Worm (Caenorhabditis elegans): Measurements from ENCODE around the gene dbn-1.

dbn-1 gene

ce11 chrIII:13771145-13771544 lies 9.3 kb upstream of the dbn-1 start, which contains the start of the genes cyk-4 and pdr-1:
Gene cyk-4 (minus strand): TSS chrIII:13771224.
Gene pdr-1 (plus strand): TSS chrIII:13771513.
- TF ChIP-seq daf-8 (GFP tag; IDR thresholded peaks at IDR 0.05) (no peak), arid-1 (GFP tag; conservative IDR thresholded peaks at IDR 0.05) (no peak), spr-1 (tag; optimal IDR thresholded peaks at IDR 0.05) (no peak), ceh-32 (tag; optimal IDR thresholded peaks at IDR 0.05; ENCODE audit: poor library complexity) (no peak), D1046.2 (GFP tag; IDR thresholded peaks at IDR 0.05) (no peak), unc-62 (GFP tag; optimal IDR thresholded peaks at IDR 0.05 in 1 of 2) (peak in 1 of 2 experiments; percentile 77), unc-62 (tag; optimal IDR thresholded peaks at IDR 0.05) (no peak), lim-7 (GFP tag; IDR thresholded peaks at IDR 0.05) (no peak), daf-12 (tag; optimal IDR thresholded peaks at IDR 0.05) (no peak), egl-43 (GFP tag; IDR thresholded peaks at IDR 0.05) (no peak), unc-130 (GFP tag; optimal IDR thresholded peaks at IDR 0.05) (peak; percentile 14), F26F4.8 (GFP tag; conservative IDR thresholded peaks at IDR 0.05) (no peak), lin-38 (GFP tag; IDR thresholded peaks at IDR 0.05) (peak; percentile 91), zip-2 (tag; optimal IDR thresholded peaks at IDR 0.05) (no peak), nhr-6 (tag; optimal IDR thresholded peaks at IDR 0.05) (peak; percentile 72), ces-1 (GFP tag; optimal IDR thresholded peaks at IDR 0.05) (no peak), zfp-2 (tag; optimal IDR thresholded peaks at IDR 0.05) (no peak), skn-1 (tag; optimal IDR thresholded peaks at IDR 0.05) (no peak), hif-1 (tag; optimal IDR thresholded peaks at IDR 0.05) (no peak), F10B5.3 (tag; optimal IDR thresholded peaks at IDR 0.05) (no peak), vab-7 (GFP tag; IDR thresholded peaks at IDR 0.05) (no peak), mes-2 (tag; optimal IDR thresholded peaks at IDR 0.05; ENCODE audit: poor library complexity, severe bottlenecking) (peak; percentile 84), nhr-77 (tag; optimal IDR thresholded peaks at IDR 0.05) (peak; percentile 49), ceh-82 (tag; optimal IDR thresholded peaks at IDR 0.05) (no peak), daf-16 (GFP tag; optimal IDR thresholded peaks at IDR 0.05) (no peak), daf-16 (tag; optimal IDR thresholded peaks at IDR 0.05) (peak; percentile 34), aha-1 (tag) (no peak), ctbp-1 (GFP tag; IDR thresholded peaks at IDR 0.05) (no peak), hlh-30 (tag; optimal IDR thresholded peaks at IDR 0.05; ENCODE audit: insufficient read depth) (peak; percentile 88), dve-1 (tag; optimal IDR thresholded peaks at IDR 0.05; ENCODE audit: insufficient read depth) (no peak), ceh-20 (GFP tag; IDR thresholded peaks at IDR 0.05) (no peak), mxl-3 (GFP tag; optimal IDR thresholded peaks at IDR 0.05) (no peak), ceh-28 (tag; optimal IDR thresholded peaks at IDR 0.05) (no peak), nhr-111 (GFP tag; optimal IDR thresholded peaks at IDR 0.05) (no peak), dpl-1 (GFP tag; optimal IDR thresholded peaks at IDR 0.05) (peak; percentile 81), F37D6.2 (tag; optimal IDR thresholded peaks at IDR 0.05) (no peak), nhr-11 (tag; optimal IDR thresholded peaks at IDR 0.05) (no peak), lin-39 (tag; optimal IDR thresholded peaks at IDR 0.05) (no peak), lin-1 (GFP tag; IDR thresholded peaks at IDR 0.05) (no peak), mxl-2 (GFP tag; conservative IDR thresholded peaks at IDR 0.05) (no peak), nhr-41 (GFP tag; IDR thresholded peaks at IDR 0.05) (no peak), lin-13 (GFP tag; optimal IDR thresholded peaks at IDR 0.05) (peak; percentile 18), R02D3.7 (tag; optimal IDR thresholded peaks at IDR 0.05) (no peak), nhr-28 (tag; optimal IDR thresholded peaks at IDR 0.05) (peak; percentile 43), madf-5 (GFP tag; IDR thresholded peaks at IDR 0.05) (no peak), Y48G9A.11 (GFP tag; IDR thresholded peaks at IDR 0.05) (no peak), ZK546.5 (tag; optimal IDR thresholded peaks at IDR 0.05) (no peak)
